Worm (Caenorhabditis elegans): Measurements from ENCODE around the gene F09G8.7.

The F09G8.7 gene

DNA sequence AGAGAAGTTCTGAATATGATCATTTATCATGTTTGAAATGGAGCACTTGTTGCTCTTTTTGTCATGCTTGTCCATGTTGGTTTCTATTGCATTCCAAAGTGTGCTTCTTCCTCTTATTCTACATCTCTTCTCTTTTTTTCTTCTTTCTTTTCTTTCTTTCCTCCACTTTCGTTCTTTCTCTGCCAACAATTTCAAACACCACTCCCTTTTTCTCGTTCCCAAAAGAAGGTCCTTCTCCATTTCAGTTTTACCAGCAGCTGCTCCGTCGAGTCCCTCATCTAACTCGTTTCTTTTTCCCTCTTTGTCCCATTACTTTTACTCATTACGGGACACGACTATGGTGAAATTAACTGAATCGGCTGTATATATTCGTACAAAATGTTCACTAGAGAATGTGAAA is 13.2 kb downstream of the F09G8.7 start, which contains the start of gene F09G8.5:
F09G8.5 (plus strand) TSS at position 38 of the 400 bp plus-strand sequence.
- TF ChIP-seq tab-1 (GFP tag; IDR thresholded peaks at IDR 0.05) (no peak), ztf-23 (GFP tag; IDR thresholded peaks at IDR 0.05) (no peak), med-1 (GFP tag; optimal IDR thresholded peaks at IDR 0.05; ENCODE audit: insufficient read depth) (no peak), ref-1 (GFP tag; conservative IDR thresholded peaks at IDR 0.05) (no peak), T22C8.4 (GFP tag; IDR thresholded peaks at IDR 0.05) (no peak), ztf-29 (GFP tag; IDR thresholded peaks at IDR 0.05) (no peak), cog-1 (tag; optimal IDR thresholded peaks at IDR 0.05) (no peak), klf-2 (GFP tag; conservative IDR thresholded peaks at IDR 0.05) (no peak), flt-1 (GFP tag; IDR thresholded peaks at IDR 0.05) (no peak)

ce11 chrIII:8250007-8250683 is 18.0 kb downstream of the F09G8.7 start, which contains the start of gene knl-1:
TSS of gene knl-1 (plus strand) at chrIII:8250632.
- TF ChIP-seq ztf-23 (GFP tag; IDR thresholded peaks at IDR 0.05) = peak; percentile 73
- TF ChIP-seq flt-1 (GFP tag; IDR thresholded peaks at IDR 0.05) = 0 out of 2 replicates have a peak, but pooled peaks have one; percentile 33
- no peak for TF ChIP-seq med-1 (GFP tag; optimal IDR thresholded peaks at IDR 0.05; ENCODE audit: insufficient read depth)

ce11 chrIII:8249381-8249780 is 18.8 kb downstream of the F09G8.7 start, which contains the start of the genes C02F5.10 and C02F5.2:
TSS of gene C02F5.10 (minus strand) at chrIII:8249481.
TSS of gene C02F5.2 (plus strand) at chrIII:8249619.
- TF ChIP-seq T22C8.4 (GFP tag; IDR thresholded peaks at IDR 0.05) = no peak
- TF ChIP-seq ztf-23 (GFP tag; IDR thresholded peaks at IDR 0.05) = no peak
- TF ChIP-seq cog-1 (tag; optimal IDR thresholded peaks at IDR 0.05) = no peak
- TF ChIP-seq ztf-29 (GFP tag; IDR thresholded peaks at IDR 0.05) = no peak
- TF ChIP-seq med-1 (GFP tag; optimal IDR thresholded peaks at IDR 0.05; ENCODE audit: insufficient read depth) = no peak
- no peak for TF ChIP-seq ref-1 (GFP tag; conservative IDR thresholded peaks at IDR 0.05)
- TF ChIP-seq flt-1 (GFP tag; IDR thresholded peaks at IDR 0.05) = no peak
- TF ChIP-seq tab-1 (GFP tag; IDR thresholded peaks at IDR 0.05) = no peak
- TF ChIP-seq klf-2 (GFP tag; conservative IDR thresholded peaks at IDR 0.05) = no peak

ce11 chrIII:8247051-8247450 is 21.1 kb downstream of the F09G8.7 start, which contains the start of gene C02F5.13:
TSS of gene C02F5.13 (plus strand) at chrIII:8247351.
- TF ChIP-seq med-1 (GFP tag; optimal IDR thresholded peaks at IDR 0.05; ENCODE audit: insufficient read depth) (no peak), ztf-29 (GFP tag; IDR thresholded peaks at IDR 0.05) (no peak), cog-1 (tag; optimal IDR thresholded peaks at IDR 0.05) (no peak), ref-1 (GFP tag; conservative IDR thresholded peaks at IDR 0.05) (no peak), flt-1 (GFP tag; IDR thresholded peaks at IDR 0.05) (no peak), T22C8.4 (GFP tag; IDR thresholded peaks at IDR 0.05) (no peak), ztf-23 (GFP tag; IDR thresholded peaks at IDR 0.05) (no peak), tab-1 (GFP tag; IDR thresholded peaks at IDR 0.05) (no peak)

ce11 chrIII:8245591-8245990 is 22.6 kb downstream of the F09G8.7 start, which contains the start of gene C02F5.3:
TSS of gene C02F5.3 (plus strand) at chrIII:8245891.
- no peak for TF ChIP-seq ztf-23 (GFP tag; IDR thresholded peaks at IDR 0.05)
- no peak for TF ChIP-seq med-1 (GFP tag; optimal IDR thresholded peaks at IDR 0.05; ENCODE audit: insufficient read depth)
- TF ChIP-seq T22C8.4 (GFP tag; IDR thresholded peaks at IDR 0.05) = no peak
- TF ChIP-seq klf-2 (GFP tag; conservative IDR thresholded peaks at IDR 0.05) = no peak
- no peak for TF ChIP-seq flt-1 (GFP tag; IDR thresholded peaks at IDR 0.05)
- no peak for TF ChIP-seq cog-1 (tag; optimal IDR thresholded peaks at IDR 0.05)

DNA sequence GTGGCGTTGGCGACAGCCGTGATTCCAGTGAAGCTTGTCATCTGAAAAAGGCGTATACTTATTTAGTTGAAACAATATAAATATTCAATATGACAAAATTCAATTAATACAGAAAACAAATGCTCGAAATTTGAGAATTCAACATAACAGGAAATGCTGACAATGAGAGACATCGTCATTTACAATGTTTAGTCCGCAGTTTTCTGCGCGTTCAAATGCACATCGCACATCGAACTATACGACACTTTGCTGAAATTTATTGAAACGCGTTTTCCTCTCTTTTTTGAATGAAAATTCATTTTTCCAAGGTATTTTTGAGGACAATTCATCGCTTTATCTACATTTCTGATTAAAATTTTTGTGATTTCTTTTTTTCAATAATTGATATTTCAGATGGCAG is 24.1 kb downstream of the F09G8.7 start, which contains the start of the genes pbs-6 and cids-1:
pbs-6 (minus strand) TSS at position 41 of the 400 bp plus-strand sequence.
cids-1 (plus strand) TSS at position 394 of the 400 bp plus-strand sequence.
- TF ChIP-seq flt-1 (GFP tag; IDR thresholded peaks at IDR 0.05) (no peak), tab-1 (GFP tag; IDR thresholded peaks at IDR 0.05) (no peak), T22C8.4 (GFP tag; IDR thresholded peaks at IDR 0.05) (no peak), ref-1 (GFP tag; conservative IDR thresholded peaks at IDR 0.05) (no peak), cog-1 (tag; optimal IDR thresholded peaks at IDR 0.05) (no peak)

- TF ChIP-seq flt-1 (GFP tag; IDR thresholded peaks at IDR 0.05) (no peak), klf-2 (GFP tag; conservative IDR thresholded peaks at IDR 0.05) (no peak), cog-1 (tag; optimal IDR thresholded peaks at IDR 0.05) (no peak), ref-1 (GFP tag; conservative IDR thresholded peaks at IDR 0.05) (no peak), med-1 (GFP tag; optimal IDR thresholded peaks at IDR 0.05; ENCODE audit: insufficient read depth) (no peak), tab-1 (GFP tag; IDR thresholded peaks at IDR 0.05) (no peak), ztf-23 (GFP tag; IDR thresholded peaks at IDR 0.05) (no peak), ztf-29 (GFP tag; IDR thresholded peaks at IDR 0.05) (no peak), T22C8.4 (GFP tag; IDR thresholded peaks at IDR 0.05) (no peak)
Observed at ce11 chrIII:8242809-8243208, 25.3 kb downstream of the F09G8.7 start, which contains the start of gene C02F5.12. TSS of gene C02F5.12 (minus strand) at chrIII:8243029.

ce11 chrIII:8240948-8241347 is 27.2 kb downstream of the F09G8.7 start:
- no peak for TF ChIP-seq ref-1 (GFP tag; conservative IDR thresholded peaks at IDR 0.05)
- no peak for TF ChIP-seq T22C8.4 (GFP tag; IDR thresholded peaks at IDR 0.05)
- TF ChIP-seq klf-2 (GFP tag; conservative IDR thresholded peaks at IDR 0.05) = no peak
- TF ChIP-seq flt-1 (GFP tag; IDR thresholded peaks at IDR 0.05) = no peak
- no peak for TF ChIP-seq med-1 (GFP tag; optimal IDR thresholded peaks at IDR 0.05; ENCODE audit: insufficient read depth)
- no peak for TF ChIP-seq tab-1 (GFP tag; IDR thresholded peaks at IDR 0.05)
- TF ChIP-seq ztf-23 (GFP tag; IDR thresholded peaks at IDR 0.05) = no peak
- TF ChIP-seq cog-1 (tag; optimal IDR thresholded peaks at IDR 0.05) = no peak
- no peak for TF ChIP-seq ztf-29 (GFP tag; IDR thresholded peaks at IDR 0.05)

ce11 chrIII:8240247-8240646 is 27.9 kb downstream of the F09G8.7 start:
- no peak for TF ChIP-seq med-1 (GFP tag; optimal IDR thresholded peaks at IDR 0.05; ENCODE audit: insufficient read depth)
- no peak for TF ChIP-seq ztf-29 (GFP tag; IDR thresholded peaks at IDR 0.05)
- no peak for TF ChIP-seq ztf-23 (GFP tag; IDR thresholded peaks at IDR 0.05)
- no peak for TF ChIP-seq ref-1 (GFP tag; conservative IDR thresholded peaks at IDR 0.05)
- no peak for TF ChIP-seq klf-2 (GFP tag; conservative IDR thresholded peaks at IDR 0.05)
- no peak for TF ChIP-seq cog-1 (tag; optimal IDR thresholded peaks at IDR 0.05)
- TF ChIP-seq T22C8.4 (GFP tag; IDR thresholded peaks at IDR 0.05) = no peak
- TF ChIP-seq tab-1 (GFP tag; IDR thresholded peaks at IDR 0.05) = no peak
- no peak for TF ChIP-seq flt-1 (GFP tag; IDR thresholded peaks at IDR 0.05)

All from whole organism, midembryonic.